Fruit fly (Drosophila melanogaster): ENCODE data around the gene CG33253.

Gene CG33253

dm6 chrX:19174092-19174491 is 9.1 kb upstream of the CG33253 start:
- TF ChIP-seq CG17801 (GFP tag; optimal IDR thresholded peaks at IDR 0.05; ENCODE audit: partially characterized antibody) = no peak

- no peak for TF ChIP-seq CG17801 (GFP tag; optimal IDR thresholded peaks at IDR 0.05; ENCODE audit: partially characterized antibody)
These were observed 8.2 kb upstream of the CG33253 start, which contains the start of gene CG33939 for dm6 chrX:19174850-19175571. TSS of gene CG33939 (minus strand) at chrX:19174900.

- peak; percentile 60 for TF ChIP-seq CG17801 (GFP tag; optimal IDR thresholded peaks at IDR 0.05; ENCODE audit: partially characterized antibody)
These were observed 3.4 kb upstream of the CG33253 start, which contains the start of the genes CG7556 and CG7453 for dm6 chrX:19179696-19180255. TSS of gene CG7556 (minus strand) at chrX:19179830. TSS of gene CG7453 (plus strand) at chrX:19180173.

- peak; percentile 80 for TF ChIP-seq CG17801 (GFP tag; optimal IDR thresholded peaks at IDR 0.05; ENCODE audit: partially characterized antibody)
These were observed 4.4 kb downstream of the CG33253 start, which contains the start of gene Mec2 for dm6 chrX:19187624-19188085. TSS of gene Mec2 (plus strand) at chrX:19188035.

- TF ChIP-seq CG17801 (GFP tag; optimal IDR thresholded peaks at IDR 0.05; ENCODE audit: partially characterized antibody) = peak; percentile 37
These were observed 6.7 kb downstream of the CG33253 start, which contains the start of gene HP1D3csd for dm6 chrX:19189903-19190302. TSS of gene HP1D3csd (plus strand) at chrX:19190214.

- TF ChIP-seq CG17801 (GFP tag; optimal IDR thresholded peaks at IDR 0.05; ENCODE audit: partially characterized antibody) = no peak
These were observed 7.8 kb downstream of the CG33253 start for dm6 chrX:19191050-19191449.

- no peak for TF ChIP-seq CG17801 (GFP tag; optimal IDR thresholded peaks at IDR 0.05; ENCODE audit: partially characterized antibody)
These were observed 8.4 kb downstream of the CG33253 start for dm6 chrX:19191597-19191996.

- TF ChIP-seq CG17801 (GFP tag; optimal IDR thresholded peaks at IDR 0.05; ENCODE audit: partially characterized antibody) = peak; percentile 10
These were observed 10.1 kb downstream of the CG33253 start, which contains the start of the genes CG7914 and CG14194 for dm6 chrX:19193336-19193735. TSS of gene CG7914 (minus strand) at chrX:19193448. TSS of gene CG14194 (plus strand) at chrX:19193555.

dm6 chrX:19201630-19202029 is 18.4 kb downstream of the CG33253 start, which contains the start of gene CG7990:
TSS of gene CG7990 (minus strand) at chrX:19201979.
- TF ChIP-seq CG17801 (GFP tag; optimal IDR thresholded peaks at IDR 0.05; ENCODE audit: partially characterized antibody) = no peak

- peak; percentile 41 for TF ChIP-seq CG17801 (GFP tag; optimal IDR thresholded peaks at IDR 0.05; ENCODE audit: partially characterized antibody)
These were observed 24.8 kb downstream of the CG33253 start, which contains the start of gene Ulp1 for dm6 chrX:19208014-19208413. TSS of gene Ulp1 (minus strand) at chrX:19208187.

- TF ChIP-seq CG17801 (GFP tag; optimal IDR thresholded peaks at IDR 0.05; ENCODE audit: partially characterized antibody) = no peak
These were observed 28.8 kb downstream of the CG33253 start, which contains the start of gene CG14195 for dm6 chrX:19211982-19212381. TSS of gene CG14195 (minus strand) at chrX:19212082.

- no peak for TF ChIP-seq CG17801 (GFP tag; optimal IDR thresholded peaks at IDR 0.05; ENCODE audit: partially characterized antibody)
These were observed 29.7 kb downstream of the CG33253 start, which contains the start of gene Mur18B for dm6 chrX:19212954-19213353. TSS of gene Mur18B (plus strand) at chrX:19213254.

dm6 chrX:19215215-19215614 is 32.0 kb downstream of the CG33253 start, which contains the start of gene Muc18B:
TSS of gene Muc18B (plus strand) at chrX:19215515.
- TF ChIP-seq CG17801 (GFP tag; optimal IDR thresholded peaks at IDR 0.05; ENCODE audit: partially characterized antibody) = no peak

- no peak for TF ChIP-seq CG17801 (GFP tag; optimal IDR thresholded peaks at IDR 0.05; ENCODE audit: partially characterized antibody)
These were observed 33.5 kb downstream of the CG33253 start for dm6 chrX:19216671-19217070.

dm6 chrX:19220415-19220814 is 37.2 kb downstream of the CG33253 start, which contains the start of gene CG7884:
TSS of gene CG7884 (plus strand) at chrX:19220622.
- no peak for TF ChIP-seq CG17801 (GFP tag; optimal IDR thresholded peaks at IDR 0.05; ENCODE audit: partially characterized antibody)

Data from ovary, adult (tissue).